Worm (Caenorhabditis elegans) whole organism, midembryonic: ENCODE results near the gene mask-1.

Experiments used
- T22C8.4 ChIP-seq: fragments of 200-800 bp; sonication (Bioruptor generic); IDR thresholded peaks from 2 replicates; pipeline ENCODE4 v1.3.6; 2022; ENCODE audit warnings: missing genetic modification characterization, missing compliant biosample characterization
- cog-1 ChIP-seq: sonication (generic microtip); optimal IDR thresholded peaks from 2 replicates; lab custom pipeline; 2016; ENCODE audit warnings: missing genetic modification characterization, missing compliant biosample characterization
- flt-1 ChIP-seq: fragments of 200-800 bp; sonication (Bioruptor generic); IDR thresholded peaks from 2 replicates; pipeline ENCODE4 v1.3.6; 2022; ENCODE audit warnings: missing genetic modification characterization, missing compliant biosample characterization
- klf-2 ChIP-seq: fragments of 200-800 bp; sonication (Bioruptor generic); conservative IDR thresholded peaks from 2 replicates; pipeline ENCODE4 v1.3.6; 2022; ENCODE audit warnings: missing genetic modification reagents, missing genetic modification characterization, missing compliant biosample characterization
- med-1 ChIP-seq: sonication (generic microtip); optimal IDR thresholded peaks from 2 replicates; lab custom pipeline; 2017; ENCODE audit warnings: missing genetic modification characterization, mild to moderate bottlenecking, missing compliant biosample characterization, antibody characterized with exemption, missing genetic modification reagents; ENCODE audit not compliant: insufficient read depth
- tab-1 ChIP-seq: fragments of 200-800 bp; sonication (Bioruptor generic); IDR thresholded peaks from 2 replicates; pipeline ENCODE4 v1.3.6; 2022; ENCODE audit warnings: missing genetic modification characterization, missing compliant biosample characterization
- ztf-23 ChIP-seq: fragments of 200-800 bp; sonication (Bioruptor generic); IDR thresholded peaks from 2 replicates; pipeline ENCODE4 v1.3.6; 2022; ENCODE audit warnings: missing genetic modification reagents, missing genetic modification characterization, missing compliant biosample characterization
- ztf-29 ChIP-seq: fragments of 200-800 bp; sonication (Bioruptor generic); IDR thresholded peaks from 2 replicates; pipeline ENCODE4 v1.3.6; 2022; ENCODE audit warnings: missing genetic modification reagents, missing genetic modification characterization, missing compliant biosample characterization

DNA sequence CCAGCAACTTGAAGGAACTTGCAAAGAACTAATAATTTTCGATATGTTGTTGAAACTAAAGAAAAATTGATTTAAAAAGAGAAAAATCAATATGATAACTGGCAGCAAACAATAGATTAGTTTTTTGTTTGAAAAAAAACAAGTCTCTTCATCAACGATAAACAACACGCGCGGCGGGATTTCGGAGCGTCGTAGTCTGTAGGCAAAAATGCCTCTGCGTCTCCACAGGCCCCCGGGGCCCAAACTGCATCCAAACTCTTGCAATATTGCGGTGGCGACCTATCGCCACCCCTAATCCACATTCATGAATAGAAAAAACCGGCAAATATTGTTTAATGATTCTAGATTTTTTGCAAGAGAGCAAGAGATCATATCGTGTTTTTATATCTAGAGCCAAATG lies 50.4 kb downstream of the mask-1 start:
- no peak for TF ChIP-seq med-1
- no peak for TF ChIP-seq T22C8.4 (GFP tag; lab: Robert Waterston, UW)
- no peak for TF ChIP-seq cog-1 (tag; lab: Kevin White, UChicago)
- no peak for TF ChIP-seq ztf-29 (GFP tag; lab: Robert Waterston, UW)
- no peak for TF ChIP-seq flt-1 (GFP tag; lab: Robert Waterston, UW)
- no peak for TF ChIP-seq tab-1
- no peak for TF ChIP-seq ztf-23 (GFP tag; lab: Robert Waterston, UW)
- no peak for TF ChIP-seq klf-2
